Fruit fly (Drosophila melanogaster): ENCODE measurements around the gene Nulp1.

Gene Nulp1

dm6 chr3L:8156199-8156598 is 46.0 kb downstream of the Nulp1 start (continued):
- TF ChIP-seq fd59A (GFP tag; optimal IDR thresholded peaks at IDR 0.05), result no peak
- no peak for TF ChIP-seq spab (GFP tag; optimal IDR thresholded peaks at IDR 0.05)
- no peak for TF ChIP-seq CG11294 (GFP tag; IDR thresholded peaks at IDR 0.05)
- TF ChIP-seq CG16779 (tag; optimal IDR thresholded peaks at IDR 0.05), result no peak
- no peak for TF ChIP-seq fd85E (GFP tag; optimal IDR thresholded peaks at IDR 0.05)
- TF ChIP-seq CG34406 (GFP tag; optimal IDR thresholded peaks at IDR 0.05), result peak; percentile 45
- no peak for TF ChIP-seq vri (GFP tag; optimal IDR thresholded peaks at IDR 0.05)
- TF ChIP-seq dsx (GFP tag; optimal IDR thresholded peaks at IDR 0.05; ENCODE audit: poor library complexity, severe bottlenecking), result no peak
- no peak for TF ChIP-seq CG11902 (GFP tag; optimal IDR thresholded peaks at IDR 0.05)
- TF ChIP-seq Sox15 (GFP tag; optimal IDR thresholded peaks at IDR 0.05), result no peak
- TF ChIP-seq eg (GFP tag; IDR thresholded peaks at IDR 0.05), result peak; percentile 44; the same call in 1 of the 3 replicates
- no peak for TF ChIP-seq CG6854 (GFP tag; optimal IDR thresholded peaks at IDR 0.05)
- peak; percentile 68 for TF ChIP-seq CG6163 (GFP tag; IDR thresholded peaks at IDR 0.05)
- TF ChIP-seq Lpt (GFP tag; optimal IDR thresholded peaks at IDR 0.05), result no peak
- TF ChIP-seq Sox14 (GFP tag; optimal IDR thresholded peaks at IDR 0.05), result no peak
- peak; percentile 34 for TF ChIP-seq CG3032 (tag; optimal IDR thresholded peaks at IDR 0.05)
- no peak for TF ChIP-seq CG6808 (GFP tag; optimal IDR thresholded peaks at IDR 0.05)
- no peak for TF ChIP-seq CG10631 (GFP tag; optimal IDR thresholded peaks at IDR 0.05)
- TF ChIP-seq Eip78C (GFP tag), result peak; percentile 78
- TF ChIP-seq pdm3 (GFP tag; optimal IDR thresholded peaks at IDR 0.05), result peak; percentile 31
- TF ChIP-seq CG1621 (tag; optimal IDR thresholded peaks at IDR 0.05), result no peak
- TF ChIP-seq CG9139 (GFP tag; optimal IDR thresholded peaks at IDR 0.05), result no peak
- no peak for TF ChIP-seq achi (GFP tag; optimal IDR thresholded peaks at IDR 0.05)
- no peak for TF ChIP-seq CG6792 (GFP tag; optimal IDR thresholded peaks at IDR 0.05)
- no peak for TF ChIP-seq salr (GFP tag; optimal IDR thresholded peaks at IDR 0.05)
- peak; percentile 16 for TF ChIP-seq CG10669 (GFP tag; optimal IDR thresholded peaks at IDR 0.05)
- peak; percentile 28 for TF ChIP-seq acj6 (GFP tag; optimal IDR thresholded peaks at IDR 0.05)
- no peak for TF ChIP-seq Eip75B (GFP tag; optimal IDR thresholded peaks at IDR 0.05)

- TF ChIP-seq CG32006 (GFP tag; optimal IDR thresholded peaks at IDR 0.05), result peak; percentile 6
- TF ChIP-seq CG8119 (GFP tag; IDR thresholded peaks at IDR 0.05), result no peak
- no peak for TF ChIP-seq eg (GFP tag; IDR thresholded peaks at IDR 0.05)
- peak; percentile 18 for TF ChIP-seq dsx (GFP tag; optimal IDR thresholded peaks at IDR 0.05; ENCODE audit: poor library complexity, severe bottlenecking)
- TF ChIP-seq Blimp-1 (GFP tag; optimal IDR thresholded peaks at IDR 0.05), result peak; percentile 4
- TF ChIP-seq net (GFP tag; optimal IDR thresholded peaks at IDR 0.05), result no peak
- peak; percentile 32 for TF ChIP-seq Sox15 (GFP tag; optimal IDR thresholded peaks at IDR 0.05)
- no peak for TF ChIP-seq Hr38 (GFP tag; optimal IDR thresholded peaks at IDR 0.05)
- TF ChIP-seq CG8632 (GFP tag; optimal IDR thresholded peaks at IDR 0.05), result peak; percentile 62
- peak; percentile 66 for TF ChIP-seq Met (GFP tag; optimal IDR thresholded peaks at IDR 0.05)
- TF ChIP-seq ss (GFP tag; optimal IDR thresholded peaks at IDR 0.05), result peak in 1 of 2 experiments; percentile 50
- TF ChIP-seq CG31627 (GFP tag; optimal IDR thresholded peaks at IDR 0.05), result peak; percentile 58
- no peak for TF ChIP-seq fkh (GFP tag; optimal IDR thresholded peaks at IDR 0.05)
- TF ChIP-seq Smox (GFP tag; optimal IDR thresholded peaks at IDR 0.05), result peak; percentile 59
- no peak for TF ChIP-seq CG11294 (GFP tag; IDR thresholded peaks at IDR 0.05)
- no peak for TF ChIP-seq salr (GFP tag; optimal IDR thresholded peaks at IDR 0.05)
- TF ChIP-seq Eip93F (GFP tag; optimal IDR thresholded peaks at IDR 0.05), result no peak
- no peak for TF ChIP-seq CG4318 (GFP tag; optimal IDR thresholded peaks at IDR 0.05)
- TF ChIP-seq CG6276 (GFP tag; optimal IDR thresholded peaks at IDR 0.05), result no peak
- peak; percentile 30 for TF ChIP-seq Ets96B (tag; optimal IDR thresholded peaks at IDR 0.05)
- TF ChIP-seq CG6854 (GFP tag; optimal IDR thresholded peaks at IDR 0.05), result no peak
- TF ChIP-seq Hr39 (GFP tag; optimal IDR thresholded peaks at IDR 0.05), result peak; percentile 55
- TF ChIP-seq CG3919 (GFP tag; optimal IDR thresholded peaks at IDR 0.05), result peak; percentile 64
- peak; percentile 53 for TF ChIP-seq CG10631 (GFP tag; optimal IDR thresholded peaks at IDR 0.05)
- TF ChIP-seq pdm3 (GFP tag; optimal IDR thresholded peaks at IDR 0.05), result peak; percentile 51
- TF ChIP-seq CG6808 (GFP tag; optimal IDR thresholded peaks at IDR 0.05), result no peak
- peak; percentile 65 for TF ChIP-seq CG6792 (GFP tag; optimal IDR thresholded peaks at IDR 0.05)
- peak; percentile 45 for TF ChIP-seq acj6 (GFP tag; optimal IDR thresholded peaks at IDR 0.05)
- TF ChIP-seq Lpt (GFP tag; optimal IDR thresholded peaks at IDR 0.05), result no peak
- TF ChIP-seq CG34406 (GFP tag; optimal IDR thresholded peaks at IDR 0.05), result peak; percentile 67
- peak; percentile 48; the same call in 1 of the 3 replicates for TF ChIP-seq CG6163 (GFP tag; IDR thresholded peaks at IDR 0.05)
- TF ChIP-seq CG9139 (GFP tag; optimal IDR thresholded peaks at IDR 0.05), result peak; percentile 21
- TF ChIP-seq Eip78C (GFP tag), result peak; percentile 95
- TF ChIP-seq topi (GFP tag; optimal IDR thresholded peaks at IDR 0.05), result peak; percentile 72
- peak; percentile 17 for TF ChIP-seq CG8319 (GFP tag; optimal IDR thresholded peaks at IDR 0.05)
- peak; percentile 41 for TF ChIP-seq achi (GFP tag; optimal IDR thresholded peaks at IDR 0.05)
- TF ChIP-seq Hr4 (GFP tag; optimal IDR thresholded peaks at IDR 0.05), result no peak
- no peak for TF ChIP-seq CG1621 (tag; optimal IDR thresholded peaks at IDR 0.05)
Measured at dm6 chr3L:8157079-8157478, 46.9 kb downstream of the Nulp1 start.
